Worm (Caenorhabditis elegans): Measurements from ENCODE around the gene nspd-5.

ce11 chrII:4811986-4812385 lies 48.2 kb downstream of the nspd-5 start, which contains the start of gene rig-6:
- TF ChIP-seq hmg-4 (GFP tag; optimal IDR thresholded peaks at IDR 0.05) (no peak), hmbx-1 (tag; optimal IDR thresholded peaks at IDR 0.05) (no peak), ama-1 (optimal IDR thresholded peaks at IDR 0.05) (no peak), aly-1 (tag; optimal IDR thresholded peaks at IDR 0.05) (no peak), scrt-1 (GFP tag; IDR thresholded peaks at IDR 0.05) (no peak), pes-1 (GFP tag; IDR thresholded peaks at IDR 0.05) (no peak), flt-1 (GFP tag; IDR thresholded peaks at IDR 0.05) (no peak)

All from whole organism, early embryonic.